Worm (Caenorhabditis elegans): ENCODE data around the gene R09F10.8.

ce11 chrX:8350984-8351383 is 24.7 kb upstream of the R09F10.8 start, which contains the start of gene npr-28:
- no peak for TF ChIP-seq cog-1 (tag; optimal IDR thresholded peaks at IDR 0.05)
- no peak for TF ChIP-seq flt-1 (GFP tag; IDR thresholded peaks at IDR 0.05)
